Fruit fly (Drosophila melanogaster) whole organism, embryonic: ENCODE results near the gene CG15642.

ENCODE experiments used
- Asciz ChIP-seq: fragments of 200-800 bp; sonication (Bioruptor generic); optimal IDR thresholded peaks from 2 replicates; lab custom pipeline; 2017; ENCODE audit warnings: missing biosample characterization, mild to moderate bottlenecking, missing genetic modification characterization, missing genetic modification reagents
- BtbVII ChIP-seq: fragments of 200-800 bp; sonication (Bioruptor generic); optimal IDR thresholded peaks from 3 replicates; lab custom pipeline; 2017; ENCODE audit warnings: missing biosample characterization, mild to moderate bottlenecking, missing genetic modification characterization
- CG10321 ChIP-seq: fragments of 200-800 bp; sonication (Bioruptor generic); IDR thresholded peaks from 2 replicates; pipeline ENCODE4 v1.3.6; 2022; ENCODE audit warnings: missing biosample characterization, missing genetic modification characterization
- CG6175 ChIP-seq: fragments of 200-800 bp; sonication (Bioruptor generic); IDR thresholded peaks from 3 replicates; pipeline ENCODE4 v1.3.6; 2022; ENCODE audit warnings: missing biosample characterization, missing genetic modification characterization
- CG8765 ChIP-seq: fragments of 200-800 bp; sonication (Bioruptor generic); IDR thresholded peaks from 2 replicates; pipeline ENCODE4 v1.3.6; 2022; ENCODE audit warnings: missing biosample characterization, missing genetic modification characterization
- CG9727 ChIP-seq: fragments of 200-800 bp; sonication (Bioruptor generic); optimal IDR thresholded peaks from 3 replicates; lab custom pipeline; 2017; ENCODE audit warnings: missing biosample characterization, mild to moderate bottlenecking, missing genetic modification characterization
- Hr3 ChIP-seq: fragments of 200-800 bp; sonication (Bioruptor generic); optimal IDR thresholded peaks from 3 replicates; lab custom pipeline; 2016; ENCODE audit warnings: missing biosample characterization, missing genetic modification characterization
- abd-A ChIP-seq: fragments of 200-800 bp; sonication (Bioruptor generic); optimal IDR thresholded peaks from 3 replicates; lab custom pipeline; 2019; ENCODE audit warnings: missing biosample characterization, mild to moderate bottlenecking, missing genetic modification characterization, moderate library complexity
- fu2 ChIP-seq: fragments of 200-800 bp; sonication (Bioruptor generic); optimal IDR thresholded peaks from 2 replicates; lab custom pipeline; 2016; ENCODE audit warnings: missing biosample characterization, missing genetic modification characterization
- ind ChIP-seq: fragments of 200-800 bp; sonication (Bioruptor generic); optimal IDR thresholded peaks from 3 replicates; lab custom pipeline; 2016; ENCODE audit warnings: missing biosample characterization, missing genetic modification characterization
- pb ChIP-seq: fragments of 200-800 bp; sonication (Bioruptor generic); optimal IDR thresholded peaks from 3 replicates; lab custom pipeline; 2016; ENCODE audit warnings: missing biosample characterization, missing genetic modification characterization
- tna ChIP-seq: fragments of 200-800 bp; sonication (Bioruptor generic); IDR thresholded peaks from 2 replicates; pipeline ENCODE4 v1.3.6; 2022; ENCODE audit warnings: missing biosample characterization, missing genetic modification characterization; ENCODE audit not compliant: partially characterized antibody
- zfh2 ChIP-seq: fragments of 200-800 bp; sonication (Bioruptor generic); optimal IDR thresholded peaks from 2 replicates; lab custom pipeline; 2016; ENCODE audit warnings: missing biosample characterization, missing genetic modification characterization

DNA sequence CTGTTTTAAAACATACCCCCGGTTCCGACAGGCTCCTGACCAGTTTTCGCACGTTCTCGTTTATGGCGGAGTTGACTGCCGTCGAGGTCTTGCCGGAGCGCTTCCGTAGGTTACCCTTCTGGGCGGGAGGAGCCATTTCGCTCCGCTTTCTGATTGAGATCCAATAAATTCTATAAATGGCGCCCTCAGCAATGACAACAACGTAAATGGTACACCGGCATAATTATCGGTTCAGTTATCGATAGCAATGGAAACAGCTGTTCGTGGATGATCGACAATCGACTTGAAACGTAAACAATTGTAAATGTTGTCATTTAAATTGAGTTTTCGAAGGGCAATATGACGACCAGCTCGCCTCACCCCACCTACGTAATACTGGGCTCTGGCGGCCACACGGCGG, 4.3 kb upstream of the CG15642 start, which contains the start of the genes Grip128 and Alg14:
- TF ChIP-seq ind (no peak), CG8765 (GFP tag; lab: Robert Waterston, UW) (no peak), tna (peak; percentile 66), CG10321 (GFP tag; lab: Robert Waterston, UW) (no peak), fu2 (no peak), Asciz (no peak), Hr3 (GFP tag; lab: Kevin White, UChicago) (no peak), zfh2 (GFP tag; lab: Kevin White, UChicago) (no peak), pb (GFP tag; lab: Kevin White, UChicago) (no peak), abd-A (tag; lab: Kevin White, UChicago) (no peak), BtbVII (GFP tag; lab: Kevin White, UChicago) (no peak), CG9727 (GFP tag; lab: Kevin White, UChicago) (no peak), CG6175 (GFP tag; lab: Robert Waterston, UW) (no peak)
